Fruit fly (Drosophila melanogaster) whole organism, embryonic: ENCODE measurements around the gene CG14507.

ENCODE experiments used
- CG10147 ChIP-seq: fragments of 200-800 bp; sonication (Bioruptor generic); optimal IDR thresholded peaks from 2 replicates; lab custom pipeline; 2019; ENCODE audit warnings: missing biosample characterization, mild to moderate bottlenecking, missing genetic modification characterization, moderate library complexity
- CG10366 ChIP-seq: fragments of 200-800 bp; sonication (Bioruptor generic); IDR thresholded peaks from 2 replicates; pipeline ENCODE4 v1.3.6; 2022; ENCODE audit warnings: missing biosample characterization, missing genetic modification characterization
- CG10979 ChIP-seq: fragments of 200-800 bp; sonication (Bioruptor generic); optimal IDR thresholded peaks from 2 replicates; lab custom pipeline; 2018; ENCODE audit warnings: missing biosample characterization, mild to moderate bottlenecking, missing genetic modification characterization, moderate library complexity
- CG15073 ChIP-seq: fragments of 200-800 bp; sonication (Bioruptor generic); optimal IDR thresholded peaks from 2 replicates; lab custom pipeline; 2016; ENCODE audit warnings: missing biosample characterization, missing genetic modification characterization
- CG15696 ChIP-seq: fragments of 200-800 bp; sonication (Bioruptor generic); optimal IDR thresholded peaks from 2 replicates; lab custom pipeline; 2019; ENCODE audit warnings: missing biosample characterization, mild to moderate bottlenecking, missing genetic modification characterization, moderate library complexity
- CG1647 ChIP-seq: fragments of 200-800 bp; sonication (Bioruptor generic); optimal IDR thresholded peaks from 3 replicates; lab custom pipeline; 2016; ENCODE audit warnings: missing biosample characterization, missing genetic modification characterization
- CG16863 ChIP-seq: fragments of 200-800 bp; sonication (Bioruptor generic); optimal IDR thresholded peaks from 3 replicates; lab custom pipeline; 2016; ENCODE audit warnings: missing biosample characterization, missing genetic modification characterization
- CG17359 ChIP-seq: fragments of 200-800 bp; sonication (Bioruptor generic); optimal IDR thresholded peaks from 3 replicates; lab custom pipeline; 2018; ENCODE audit warnings: missing biosample characterization, mild to moderate bottlenecking, missing genetic modification characterization, moderate library complexity
- CG18011 ChIP-seq: fragments of 200-800 bp; sonication (Bioruptor generic); optimal IDR thresholded peaks from 2 replicates; lab custom pipeline; 2017; ENCODE audit warnings: missing biosample characterization, missing genetic modification characterization, mild to moderate bottlenecking, moderate library complexity, missing genotype
- CG18262 ChIP-seq: fragments of 200-800 bp; optimal IDR thresholded peaks from 3 replicates; lab custom pipeline; 2019; ENCODE audit warnings: missing biosample characterization, mild to moderate bottlenecking, missing genetic modification characterization, moderate library complexity
- CG2712 ChIP-seq: fragments of 200-800 bp; optimal IDR thresholded peaks from 3 replicates; lab custom pipeline; 2019; ENCODE audit warnings: missing biosample characterization, mild to moderate bottlenecking, missing genetic modification characterization, moderate library complexity
- CG31441 ChIP-seq: fragments of 200-800 bp; sonication (Bioruptor generic); IDR thresholded peaks from 2 replicates; pipeline ENCODE4 v1.3.6; 2022; ENCODE audit warnings: missing biosample characterization, missing genetic modification characterization
- CG4820 ChIP-seq: fragments of 200-800 bp; sonication (Bioruptor generic); optimal IDR thresholded peaks from 3 replicates; lab custom pipeline; 2016; ENCODE audit warnings: missing biosample characterization, missing genetic modification characterization
- CG5953 ChIP-seq: fragments of 200-800 bp; sonication (Bioruptor generic); IDR thresholded peaks from 2 replicates; pipeline ENCODE4 v1.3.6; 2022; ENCODE audit warnings: missing biosample characterization, missing genetic modification characterization
- CG8924 ChIP-seq: fragments of 200-800 bp; optimal IDR thresholded peaks from 3 replicates; lab custom pipeline; 2019; ENCODE audit warnings: missing biosample characterization, mild to moderate bottlenecking, missing genetic modification characterization, moderate library complexity
- CHES-1-like ChIP-seq: fragments of 200-800 bp; sonication (Bioruptor generic); optimal IDR thresholded peaks from 2 replicates; lab custom pipeline; 2016; ENCODE audit warnings: missing biosample characterization, missing genetic modification characterization
- Chrac-16 ChIP-seq: fragments of 200-800 bp; sonication (Bioruptor generic); optimal IDR thresholded peaks from 3 replicates; lab custom pipeline; 2016; ENCODE audit warnings: missing biosample characterization, missing genetic modification characterization
- D19A ChIP-seq: fragments of 200-800 bp; optimal IDR thresholded peaks from 3 replicates; lab custom pipeline; 2019; ENCODE audit warnings: missing biosample characterization, mild to moderate bottlenecking, missing genetic modification characterization, moderate library complexity
- Dbx ChIP-seq: fragments of 200-800 bp; sonication (Bioruptor generic); IDR thresholded peaks from 3 replicates; pipeline ENCODE4 v1.3.6; 2022; ENCODE audit warnings: missing biosample characterization, missing genetic modification characterization
- Dip3 ChIP-seq: fragments of 200-800 bp; sonication (Bioruptor generic); optimal IDR thresholded peaks from 3 replicates; lab custom pipeline; 2016; ENCODE audit warnings: missing biosample characterization, missing genetic modification characterization
- Ets65A ChIP-seq: fragments of 200-800 bp; sonication (Bioruptor generic); peaks from one replicate; lab custom pipeline; 2016; ENCODE audit warnings: missing biosample characterization, missing genetic modification characterization
- Kr ChIP-seq: fragments of 200-800 bp; sonication (Bioruptor generic); optimal IDR thresholded peaks from 2 replicates; lab custom pipeline; 2017; ENCODE audit warnings: missing biosample characterization, mild to moderate bottlenecking, missing genetic modification characterization
- Med ChIP-seq: fragments of 200-800 bp; sonication (Bioruptor generic); peaks from one replicate; lab custom pipeline; 2016; ENCODE audit warnings: missing biosample characterization, missing genetic modification characterization, mild to moderate bottlenecking, inconsistent platforms, moderate library complexity
- Oli ChIP-seq: fragments of 200-800 bp; sonication (Bioruptor generic); optimal IDR thresholded peaks from 2 replicates; lab custom pipeline; 2018; ENCODE audit warnings: missing biosample characterization, mild to moderate bottlenecking, missing genetic modification characterization, moderate library complexity
- Ptx1 ChIP-seq: fragments of 200-800 bp; sonication (Bioruptor generic); IDR thresholded peaks from 2 replicates; pipeline ENCODE4 v1.3.6; 2022; ENCODE audit warnings: missing biosample characterization, missing genetic modification characterization
- Ravus ChIP-seq: fragments of 200-800 bp; sonication (Bioruptor generic); IDR thresholded peaks from 2 replicates; pipeline ENCODE4 v1.3.6; 2022; ENCODE audit warnings: missing biosample characterization, missing genetic modification characterization
- Rfx ChIP-seq: fragments of 200-800 bp; sonication (Bioruptor generic); IDR thresholded peaks from 2 replicates; pipeline ENCODE4 v1.3.6; 2022; ENCODE audit warnings: missing biosample characterization, missing genetic modification characterization
- Rx ChIP-seq: fragments of 200-800 bp; sonication (Bioruptor generic); IDR thresholded peaks from 2 replicates; pipeline ENCODE4 v1.3.6; 2022; ENCODE audit warnings: missing biosample characterization, missing genetic modification characterization
- Xrp1 ChIP-seq: fragments of 200-800 bp; sonication (Bioruptor generic); IDR thresholded peaks from 2 replicates; pipeline ENCODE4 v1.3.6; 2022; ENCODE audit warnings: missing biosample characterization, missing genetic modification characterization
- ara ChIP-seq: fragments of 200-800 bp; sonication (Bioruptor generic); IDR thresholded peaks from 2 replicates; pipeline ENCODE4 v1.3.6; 2022; ENCODE audit warnings: missing biosample characterization, missing genetic modification characterization
- bcd ChIP-seq: fragments of 200-800 bp; sonication (Bioruptor generic); optimal IDR thresholded peaks from 2 replicates; lab custom pipeline; 2017; ENCODE audit warnings: missing biosample characterization, mild to moderate bottlenecking, missing genetic modification characterization
- chinmo ChIP-seq: fragments of 200-800 bp; sonication (Bioruptor generic); IDR thresholded peaks from 4 replicates; pipeline ENCODE4 v1.3.6; 2022; ENCODE audit warnings: missing biosample characterization, missing genetic modification characterization; ENCODE audit not compliant: partially characterized antibody
- ci ChIP-seq: fragments of 200-800 bp; sonication (Bioruptor generic); IDR thresholded peaks from 3 replicates; pipeline ENCODE4 v1.3.6; 2022; ENCODE audit warnings: missing biosample characterization, missing genetic modification characterization
- corto ChIP-seq: fragments of 200-800 bp; sonication (Bioruptor generic); optimal IDR thresholded peaks from 2 replicates; lab custom pipeline; 2016; ENCODE audit warnings: missing biosample characterization, mild to moderate bottlenecking, missing genetic modification characterization, moderate library complexity
- dmrt11E ChIP-seq: fragments of 200-800 bp; sonication (Bioruptor generic); optimal IDR thresholded peaks from 3 replicates; lab custom pipeline; 2018; ENCODE audit warnings: missing biosample characterization, mild to moderate bottlenecking, missing genetic modification characterization, moderate library complexity
- eyg ChIP-seq: fragments of 200-800 bp; sonication (Bioruptor generic); optimal IDR thresholded peaks from 3 replicates; lab custom pipeline; 2016; ENCODE audit warnings: missing biosample characterization, missing genetic modification characterization
- gem ChIP-seq: fragments of 200-800 bp; sonication (Bioruptor generic); optimal IDR thresholded peaks from 2 replicates; lab custom pipeline; 2019; ENCODE audit warnings: missing biosample characterization, mild to moderate bottlenecking, missing genetic modification characterization, moderate library complexity
- inv ChIP-seq: fragments of 200-800 bp; sonication (Bioruptor generic); IDR thresholded peaks from 2 replicates; pipeline ENCODE4 v1.3.6; 2022; ENCODE audit warnings: missing biosample characterization, missing genetic modification characterization; ENCODE audit not compliant: partially characterized antibody
- jing ChIP-seq: fragments of 200-800 bp; sonication (Bioruptor generic); optimal IDR thresholded peaks from 2 replicates; lab custom pipeline; 2018; ENCODE audit warnings: missing biosample characterization, mild to moderate bottlenecking, missing genetic modification characterization
- lola ChIP-seq, 3 experiments: fragments of >200 bp in 2 of 3; fragments of 200-800 bp in 1 of 3; sonication (Bioruptor generic) in 1 of 3; optimal IDR thresholded peaks; 2 replicates each; lab custom pipeline; 2017 to 2019; ENCODE audit warnings: missing biosample characterization in 3 of 3, missing genetic modification characterization in 3 of 3, mild to moderate bottlenecking in 1 of 3, moderate library complexity in 1 of 3
- onecut ChIP-seq: fragments of 200-800 bp; sonication (Bioruptor generic); IDR thresholded peaks from 2 replicates; pipeline ENCODE4 v1.3.6; 2022; ENCODE audit warnings: missing biosample characterization, missing genetic modification characterization
- ranshi ChIP-seq: fragments of 200-800 bp; sonication (Bioruptor generic); IDR thresholded peaks from 2 replicates; pipeline ENCODE4 v1.3.6; 2022; ENCODE audit warnings: missing biosample characterization, missing genetic modification characterization
- row ChIP-seq: fragments of 200-800 bp; sonication (Bioruptor generic); IDR thresholded peaks from 3 replicates; pipeline ENCODE4 v1.3.6; 2022; ENCODE audit warnings: missing biosample characterization, missing genetic modification characterization
- sens ChIP-seq: fragments of 200-800 bp; sonication (Bioruptor generic); peaks from one replicate; lab custom pipeline; 2016; ENCODE audit warnings: missing biosample characterization, missing genetic modification characterization
- sens-2 ChIP-seq: fragments of 200-800 bp; sonication (Bioruptor generic); IDR thresholded peaks from 2 replicates; pipeline ENCODE4 v1.3.6; 2022; ENCODE audit warnings: missing biosample characterization, missing genetic modification characterization
- sob ChIP-seq: fragments of 200-800 bp; sonication (Bioruptor generic); IDR thresholded peaks from 2 replicates; pipeline ENCODE4 v1.3.6; 2022; ENCODE audit warnings: missing biosample characterization, missing genetic modification characterization
- sqz ChIP-seq: fragments of 200-800 bp; sonication (Bioruptor generic); optimal IDR thresholded peaks from 3 replicates; lab custom pipeline; 2018; ENCODE audit warnings: missing biosample characterization, mild to moderate bottlenecking, missing genetic modification characterization
- tgo ChIP-seq: fragments of 200-800 bp; sonication (Bioruptor generic); IDR thresholded peaks from 3 replicates; pipeline ENCODE4 v1.3.6; 2022; ENCODE audit warnings: missing biosample characterization, missing genetic modification characterization
- trem ChIP-seq: fragments of 200-800 bp; optimal IDR thresholded peaks from 3 replicates; lab custom pipeline; 2019; ENCODE audit warnings: missing biosample characterization, mild to moderate bottlenecking, missing genetic modification characterization, moderate library complexity
- tup ChIP-seq: fragments of 200-800 bp; sonication (Bioruptor generic); optimal IDR thresholded peaks from 2 replicates; lab custom pipeline; 2016; ENCODE audit warnings: missing biosample characterization, mild to moderate bottlenecking, missing genetic modification characterization, moderate library complexity
- twi ChIP-seq: fragments of 200-800 bp; optimal IDR thresholded peaks from 2 replicates; lab custom pipeline; 2019; ENCODE audit warnings: missing biosample characterization, mild to moderate bottlenecking, missing genetic modification characterization, moderate library complexity
- unpg ChIP-seq: fragments of 200-800 bp; sonication (Bioruptor generic); optimal IDR thresholded peaks from 3 replicates; lab custom pipeline; 2018; ENCODE audit warnings: missing biosample characterization, mild to moderate bottlenecking, missing genetic modification characterization, moderate library complexity

CG14507 gene

DNA sequence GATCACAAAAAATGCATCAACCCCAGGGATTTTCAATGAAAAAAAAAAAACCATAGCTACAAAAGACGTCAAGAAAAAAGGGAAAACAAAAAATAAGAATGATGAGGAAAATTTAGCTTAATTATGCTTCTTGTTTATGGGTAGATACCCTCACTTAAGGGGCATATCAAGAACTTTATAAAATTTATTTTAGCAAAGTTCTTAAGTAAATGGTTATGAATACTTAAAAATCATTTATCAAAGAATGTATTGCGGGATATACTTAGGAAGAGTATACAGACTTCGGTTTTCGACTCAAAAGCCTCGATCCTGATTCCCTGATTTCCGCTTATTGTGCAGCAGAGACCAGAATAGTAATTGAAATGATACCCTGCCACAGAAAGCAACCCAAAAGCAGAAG, 45.5 kb upstream of the CG14507 start:
- TF ChIP-seq CG18262 (tag; lab: Kevin White, UChicago) (peak; percentile 17), CG2712 (tag; lab: Kevin White, UChicago) (peak; percentile 30), jing (GFP tag; lab: Kevin White, UChicago) (no peak), ara (GFP tag; lab: Robert Waterston, UW) (peak; percentile 14; the same call in 1 of the 2 replicates), Chrac-16 (GFP tag; lab: Kevin White, UChicago) (no peak), dmrt11E (tag; lab: Kevin White, UChicago) (peak; percentile 57), corto (GFP tag; lab: Kevin White, UChicago) (no peak), CG17359 (no peak), Ptx1 (GFP tag; lab: Robert Waterston, UW) (no peak), eyg (GFP tag; lab: Kevin White, UChicago) (no peak), CG1647 (GFP tag; lab: Kevin White, UChicago) (no peak), CG10979 (tag; lab: Kevin White, UChicago) (peak; percentile 9), sens-2 (GFP tag; lab: Robert Waterston, UW) (0 out of 2 replicates have a peak, but pooled peaks have one; percentile 22), Ravus (GFP tag; lab: Robert Waterston, UW) (no peak), CG8924 (no peak), Dbx (GFP tag; lab: Robert Waterston, UW) (no peak), ranshi (no peak), tgo (GFP tag; lab: Robert Waterston, UW) (no peak), sens (GFP tag; lab: Kevin White, UChicago) (peak; percentile 79), CG18011 (GFP tag; lab: Kevin White, UChicago) (no peak), D19A (tag; lab: Kevin White, UChicago) (peak; percentile 97), onecut (GFP tag; lab: Robert Waterston, UW) (no peak), sqz (GFP tag; lab: Kevin White, UChicago) (no peak), gem (tag; lab: Kevin White, UChicago) (peak; percentile 23), Xrp1 (GFP tag; lab: Robert Waterston, UW) (0 out of 2 replicates have a peak, but pooled peaks have one; percentile 21), lola (GFP tag; optimal IDR thresholded peaks at IDR 0.05; lab: Kevin White, UChicago) (peak in 1 of 3 experiments; percentile 10), row (GFP tag; lab: Robert Waterston, UW) (peak; percentile 50; the same call in 2 of the 3 replicates), inv (no peak)

- no peak for TF ChIP-seq tup (GFP tag; lab: Kevin White, UChicago)
- TF ChIP-seq CG10147 (GFP tag; lab: Kevin White, UChicago) = no peak
- no peak for TF ChIP-seq CG4820
- TF ChIP-seq CG31441 (GFP tag; lab: Robert Waterston, UW) = 0 out of 2 replicates have a peak, but pooled peaks have one; percentile 15
- TF ChIP-seq Oli (tag; lab: Kevin White, UChicago) = no peak
- TF ChIP-seq unpg = no peak
- TF ChIP-seq Rfx (GFP tag; lab: Robert Waterston, UW) = no peak
- no peak for TF ChIP-seq bcd (GFP tag; lab: Kevin White, UChicago)
- TF ChIP-seq trem (tag; lab: Kevin White, UChicago) = peak; percentile 10
- no peak for TF ChIP-seq CG16863 (GFP tag; lab: Kevin White, UChicago)
- peak; percentile 9 for TF ChIP-seq CG15696 (tag; lab: Kevin White, UChicago)
- TF ChIP-seq Med (GFP tag; lab: Kevin White, UChicago) = no peak
- TF ChIP-seq Ets65A (GFP tag; lab: Kevin White, UChicago) = peak; percentile 16
- no peak for TF ChIP-seq Kr
- TF ChIP-seq ci (GFP tag; lab: Robert Waterston, UW) = no peak
- TF ChIP-seq gem (tag; lab: Kevin White, UChicago) = peak; percentile 28
- no peak for TF ChIP-seq Dip3
- TF ChIP-seq CHES-1-like (GFP tag; lab: Kevin White, UChicago) = no peak
- TF ChIP-seq CG5953 = no peak
- no peak for TF ChIP-seq chinmo (GFP tag; lab: Robert Waterston, UW)
- no peak for TF ChIP-seq twi (tag; lab: Kevin White, UChicago)
- TF ChIP-seq CG15073 (GFP tag; lab: Kevin White, UChicago) = no peak
- TF ChIP-seq sob (GFP tag; lab: Robert Waterston, UW) = no peak
- no peak for TF ChIP-seq Rx (GFP tag; lab: Robert Waterston, UW)
- TF ChIP-seq CG10366 (GFP tag; lab: Robert Waterston, UW) = no peak
Measured at dm6 chr3R:29269204-29269603, 41.7 kb upstream of the CG14507 start.
